Worm (Caenorhabditis elegans) whole organism, late embryonic: ENCODE results near the gene amx-1.

Source experiments
- C08G9.2 ChIP-seq: sonication (generic microtip); optimal IDR thresholded peaks from 2 replicates; lab custom pipeline; 2016; ENCODE audit warnings: mild to moderate bottlenecking, missing genetic modification characterization, moderate library complexity, missing compliant biosample characterization
- C38D4.7 ChIP-seq: fragments of 200-800 bp; sonication (Bioruptor generic); optimal IDR thresholded peaks from 2 replicates; lab custom pipeline; 2018; ENCODE audit warnings: mild to moderate bottlenecking, missing genetic modification characterization, moderate library complexity, missing compliant biosample characterization
- Y22D7AL.16 ChIP-seq: sonication (generic microtip); optimal IDR thresholded peaks from 2 replicates; lab custom pipeline; 2016; ENCODE audit warnings: missing genetic modification characterization, missing compliant biosample characterization
- ahr-1 ChIP-seq: sonication (generic microtip); optimal IDR thresholded peaks from 2 replicates; lab custom pipeline; 2016; ENCODE audit warnings: missing genetic modification characterization, missing compliant biosample characterization
- ceh-14 ChIP-seq: sonication (generic microtip); optimal IDR thresholded peaks from 2 replicates; lab custom pipeline; 2016; ENCODE audit warnings: missing genotype, missing genetic modification characterization, missing compliant biosample characterization
- ceh-18 ChIP-seq: sonication (generic microtip); optimal IDR thresholded peaks from 2 replicates; lab custom pipeline; 2016; ENCODE audit warnings: missing genetic modification characterization, missing compliant biosample characterization
- ceh-19 ChIP-seq: fragments of 200-800 bp; sonication (Bioruptor generic); optimal IDR thresholded peaks from 2 replicates; lab custom pipeline; 2018; ENCODE audit warnings: mild to moderate bottlenecking, missing genetic modification characterization, missing compliant biosample characterization
- ceh-2 ChIP-seq: sonication (generic microtip); optimal IDR thresholded peaks from 2 replicates; lab custom pipeline; 2016; ENCODE audit warnings: missing genotype, missing genetic modification characterization, missing compliant biosample characterization
- ceh-24 ChIP-seq: sonication (generic microtip); optimal IDR thresholded peaks from 2 replicates; lab custom pipeline; 2016; ENCODE audit warnings: mild to moderate bottlenecking, missing genetic modification characterization, missing compliant biosample characterization
- ceh-31 ChIP-seq: sonication (generic microtip); optimal IDR thresholded peaks from 2 replicates; lab custom pipeline; 2016; ENCODE audit warnings: missing genetic modification characterization, missing compliant biosample characterization
- ceh-34 ChIP-seq: sonication (generic microtip); optimal IDR thresholded peaks from 2 replicates; lab custom pipeline; 2016; ENCODE audit warnings: mild to moderate bottlenecking, missing genetic modification characterization, missing compliant biosample characterization
- ceh-45 ChIP-seq: fragments of 200-800 bp; sonication (Bioruptor generic); IDR thresholded peaks from 2 replicates; pipeline ENCODE4 v1.3.6; 2022; ENCODE audit warnings: missing genetic modification reagents, missing genetic modification characterization, missing compliant biosample characterization
- ceh-48 ChIP-seq: sonication (generic microtip); optimal IDR thresholded peaks from 2 replicates; lab custom pipeline; 2016; ENCODE audit warnings: missing genetic modification characterization, inconsistent platforms, missing compliant biosample characterization
- ceh-6 ChIP-seq: fragments of 200-800 bp; sonication (Bioruptor generic); optimal IDR thresholded peaks from 2 replicates; lab custom pipeline; 2018; ENCODE audit warnings: mild to moderate bottlenecking, missing genetic modification characterization, missing compliant biosample characterization
- che-1 ChIP-seq: sonication (generic microtip); optimal IDR thresholded peaks from 2 replicates; lab custom pipeline; 2016; ENCODE audit warnings: mild to moderate bottlenecking, missing genetic modification characterization, missing compliant biosample characterization
- dmd-4 ChIP-seq: sonication (generic microtip); optimal IDR thresholded peaks from 2 replicates; lab custom pipeline; 2016; ENCODE audit warnings: borderline replicate concordance, missing genetic modification characterization, missing compliant biosample characterization
- dve-1 ChIP-seq: sonication (generic microtip); optimal IDR thresholded peaks from 2 replicates; lab custom pipeline; 2017; ENCODE audit warnings: antibody characterized with exemption, mild to moderate bottlenecking, missing genetic modification characterization, missing compliant biosample characterization
- elt-2 ChIP-seq: sonication (generic microtip); optimal IDR thresholded peaks from 2 replicates; lab custom pipeline; 2016; ENCODE audit warnings: missing genetic modification reagents, missing genetic modification characterization, missing compliant biosample characterization
- eyg-1 ChIP-seq: sonication (generic microtip); optimal IDR thresholded peaks from 2 replicates; lab custom pipeline; 2016; ENCODE audit warnings: missing genotype, missing genetic modification characterization, missing compliant biosample characterization
- fax-1 ChIP-seq: sonication (generic microtip); optimal IDR thresholded peaks from 2 replicates; lab custom pipeline; 2016; ENCODE audit warnings: missing genotype, missing genetic modification characterization, missing compliant biosample characterization
- fkh-6 ChIP-seq: sonication (generic microtip); optimal IDR thresholded peaks from 2 replicates; lab custom pipeline; 2016; ENCODE audit warnings: missing genetic modification characterization, missing compliant biosample characterization
- gmeb-2 ChIP-seq: sonication (generic microtip); optimal IDR thresholded peaks from 2 replicates; lab custom pipeline; 2016; ENCODE audit warnings: missing genetic modification characterization, inconsistent platforms, missing compliant biosample characterization
- hlh-15 ChIP-seq: sonication (generic microtip); optimal IDR thresholded peaks from 2 replicates; lab custom pipeline; 2016; ENCODE audit warnings: missing genetic modification characterization, missing compliant biosample characterization
- hlh-6 ChIP-seq: sonication (generic microtip); optimal IDR thresholded peaks from 2 replicates; lab custom pipeline; 2016; ENCODE audit warnings: missing genotype, missing genetic modification characterization, missing compliant biosample characterization
- lim-6 ChIP-seq: sonication (generic microtip); optimal IDR thresholded peaks from 2 replicates; lab custom pipeline; 2016; ENCODE audit warnings: missing genetic modification characterization, missing compliant biosample characterization
- nfya-1 ChIP-seq: sonication (generic microtip); optimal IDR thresholded peaks from 2 replicates; lab custom pipeline; 2017; ENCODE audit warnings: missing genetic modification characterization, mild to moderate bottlenecking, missing compliant biosample characterization, antibody characterized with exemption, moderate library complexity
- odd-2 ChIP-seq: sonication (generic microtip); optimal IDR thresholded peaks from 2 replicates; lab custom pipeline; 2017; ENCODE audit warnings: antibody characterized with exemption, mild to moderate bottlenecking, missing genetic modification characterization, missing compliant biosample characterization
- pat-9 ChIP-seq: fragments of 200-800 bp; sonication (Bioruptor generic); optimal IDR thresholded peaks from 2 replicates; lab custom pipeline; 2018; ENCODE audit warnings: mild to moderate bottlenecking, missing genetic modification characterization, moderate library complexity, missing compliant biosample characterization
- pqm-1 ChIP-seq: sonication (generic microtip); optimal IDR thresholded peaks from 2 replicates; lab custom pipeline; 2016; ENCODE audit warnings: missing genetic modification characterization, missing compliant biosample characterization
- pros-1 ChIP-seq: fragments of 150-350 bp; optimal IDR thresholded peaks from 2 replicates; lab custom pipeline; 2014; ENCODE audit warnings: missing biosample characterization, missing genetic modification reagents, missing genetic modification characterization
- sdc-2 ChIP-seq: sonication (generic microtip); optimal IDR thresholded peaks from 2 replicates; lab custom pipeline; 2016; ENCODE audit warnings: missing genotype, missing genetic modification characterization, missing compliant biosample characterization
- sox-2 ChIP-seq: fragments of 200-800 bp; sonication (Bioruptor generic); IDR thresholded peaks from 2 replicates; pipeline ENCODE4 v1.3.6; 2022; ENCODE audit warnings: missing genetic modification reagents, missing genetic modification characterization, missing compliant biosample characterization
- sox-4 ChIP-seq: sonication (generic microtip); optimal IDR thresholded peaks from 2 replicates; lab custom pipeline; 2017; ENCODE audit warnings: mild to moderate bottlenecking, missing genetic modification characterization, inconsistent platforms, missing compliant biosample characterization
- syd-9 ChIP-seq: sonication (generic microtip); optimal IDR thresholded peaks from 2 replicates; lab custom pipeline; 2016; ENCODE audit warnings: mild to moderate bottlenecking, missing genetic modification characterization, moderate library complexity, missing compliant biosample characterization
- tbx-2 ChIP-seq: sonication (generic microtip); optimal IDR thresholded peaks from 2 replicates; lab custom pipeline; 2016; ENCODE audit warnings: missing genetic modification characterization, missing compliant biosample characterization
- tbx-7 ChIP-seq: sonication (generic microtip); optimal IDR thresholded peaks from 2 replicates; lab custom pipeline; 2016; ENCODE audit warnings: missing genotype, missing genetic modification characterization, missing compliant biosample characterization
- unc-3 ChIP-seq, 2 experiments: fragments of 200-800 bp in 1 of 2; sonication (Bioruptor generic) in 1 of 2; sonication (generic microtip) in 1 of 2; conservative IDR thresholded peaks in 1 of 2; optimal IDR thresholded peaks in 1 of 2; 2 replicates each; pipeline versions ENCODE4 v1.3.6 to Lab custom; 2016 to 2022; ENCODE audit warnings: missing compliant biosample characterization in 2 of 2, missing genetic modification characterization in 2 of 2, missing genetic modification reagents in 1 of 2
- unc-42 ChIP-seq: sonication (generic microtip); optimal IDR thresholded peaks from 2 replicates; lab custom pipeline; 2016; ENCODE audit warnings: missing genotype, missing genetic modification characterization, missing compliant biosample characterization
- unc-55 ChIP-seq: sonication (generic microtip); optimal IDR thresholded peaks from 2 replicates; lab custom pipeline; 2017; ENCODE audit warnings: missing biosample characterization, missing genetic modification reagents, missing genetic modification characterization
- unc-86 ChIP-seq: sonication (generic microtip); optimal IDR thresholded peaks from 2 replicates; lab custom pipeline; 2016; ENCODE audit warnings: missing genetic modification characterization, missing compliant biosample characterization
- zip-5 ChIP-seq: sonication (generic microtip); optimal IDR thresholded peaks from 2 replicates; lab custom pipeline; 2016; ENCODE audit warnings: missing genetic modification characterization, missing compliant biosample characterization

amx-1 gene

ce11 chrIII:3798416-3798815 lies 23.8 kb upstream of the amx-1 start:
- TF ChIP-seq unc-3 (GFP tag; conservative IDR thresholded peaks at IDR 0.05; lab: Robert Waterston, UW) = no peak
- TF ChIP-seq unc-3 (tag; optimal IDR thresholded peaks at IDR 0.05; lab: Kevin White, UChicago) = no peak
- no peak for TF ChIP-seq unc-86 (tag; lab: Kevin White, UChicago)
- TF ChIP-seq nfya-1 (tag; lab: Kevin White, UChicago) = peak; percentile 98

ce11 chrIII:3799213-3799612 lies 23.0 kb upstream of the amx-1 start:
- TF ChIP-seq ceh-19 (GFP tag; lab: Kevin White, UChicago) = no peak
- TF ChIP-seq unc-42 (tag; lab: Kevin White, UChicago) = no peak
- no peak for TF ChIP-seq dve-1 (tag; lab: Kevin White, UChicago)
- TF ChIP-seq tbx-7 (tag; lab: Kevin White, UChicago) = no peak
- no peak for TF ChIP-seq C38D4.7 (GFP tag; lab: Kevin White, UChicago)
- TF ChIP-seq ceh-24 = no peak
- no peak for TF ChIP-seq ceh-45 (GFP tag; lab: Robert Waterston, UW)
- TF ChIP-seq dmd-4 (tag; lab: Kevin White, UChicago) = no peak
- TF ChIP-seq nfya-1 (tag; lab: Kevin White, UChicago) = peak; percentile 23
- TF ChIP-seq odd-2 (tag; lab: Kevin White, UChicago) = no peak
- TF ChIP-seq unc-55 = no peak
- TF ChIP-seq ceh-34 (tag; lab: Kevin White, UChicago) = no peak
- peak; percentile 28 for TF ChIP-seq elt-2
- no peak for TF ChIP-seq hlh-6 (tag; lab: Kevin White, UChicago)
- no peak for TF ChIP-seq hlh-15 (tag; lab: Kevin White, UChicago)
- no peak for TF ChIP-seq fax-1 (tag; lab: Kevin White, UChicago)

- no peak for TF ChIP-seq tbx-2 (tag; lab: Kevin White, UChicago)
These were observed 21.8 kb upstream of the amx-1 start, which contains the start of gene mtm-3 for ce11 chrIII:3800240-3800933. Gene mtm-3 (minus strand): TSS chrIII:3800467.

- TF ChIP-seq ceh-6 = no peak
These were observed 21.3 kb upstream of the amx-1 start for ce11 chrIII:3800934-3801252.

DNA sequence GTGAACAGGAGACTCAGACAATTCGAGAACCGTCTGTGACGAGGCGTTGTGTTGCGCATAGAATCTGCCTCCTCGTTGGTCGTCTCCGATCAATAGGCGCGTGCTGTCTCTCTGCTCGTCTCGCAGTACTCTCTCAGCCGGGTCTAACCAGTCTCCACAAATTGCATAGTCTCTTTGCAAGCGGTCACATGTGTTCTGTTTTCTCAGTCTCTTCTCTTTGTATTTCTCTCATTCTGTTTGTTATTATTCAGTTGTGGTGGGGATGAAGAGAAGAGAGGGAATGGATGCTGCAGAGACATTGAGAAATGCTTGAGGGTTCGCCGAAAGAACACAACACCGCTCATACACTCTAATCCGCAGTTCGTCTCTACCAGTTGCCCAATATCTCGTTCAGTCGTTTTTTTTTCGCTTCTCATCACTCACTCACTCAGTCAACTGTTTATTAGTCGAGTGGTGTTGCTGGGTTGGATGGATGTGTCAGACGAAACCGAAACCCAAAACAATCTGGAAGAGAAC lies 20.8 kb upstream of the amx-1 start:
- TF ChIP-seq ahr-1 (tag; lab: Kevin White, UChicago) = no peak
- TF ChIP-seq ceh-14 (tag; lab: Kevin White, UChicago) = peak; percentile 31
- TF ChIP-seq zip-5 (tag; lab: Kevin White, UChicago) = no peak
- peak; percentile 92 for TF ChIP-seq ceh-31 (tag; lab: Kevin White, UChicago)
- TF ChIP-seq ceh-48 (tag; lab: Kevin White, UChicago) = peak; percentile 76
- TF ChIP-seq fkh-6 (tag; lab: Kevin White, UChicago) = no peak
- TF ChIP-seq sox-2 (GFP tag; lab: Robert Waterston, UW) = peak; percentile 38
- TF ChIP-seq ceh-2 (tag; lab: Kevin White, UChicago) = peak; percentile 79
- no peak for TF ChIP-seq eyg-1
- TF ChIP-seq pat-9 (tag; lab: Kevin White, UChicago) = peak; percentile 43
- peak; percentile 99 for TF ChIP-seq unc-55
- peak; percentile 18 for TF ChIP-seq fax-1 (tag; lab: Kevin White, UChicago)
- TF ChIP-seq sox-4 = peak; percentile 18
- no peak for TF ChIP-seq Y22D7AL.16 (tag; lab: Kevin White, UChicago)
- no peak for TF ChIP-seq hlh-15 (tag; lab: Kevin White, UChicago)
- TF ChIP-seq gmeb-2 (tag; lab: Kevin White, UChicago) = no peak
- no peak for TF ChIP-seq unc-3 (GFP tag; conservative IDR thresholded peaks at IDR 0.05; lab: Robert Waterston, UW)
- TF ChIP-seq unc-3 (tag; optimal IDR thresholded peaks at IDR 0.05; lab: Kevin White, UChicago) = no peak
- TF ChIP-seq tbx-7 (tag; lab: Kevin White, UChicago) = peak; percentile 20
- peak; percentile 13 for TF ChIP-seq pqm-1 (tag; lab: Kevin White, UChicago)
- TF ChIP-seq lim-6 (tag; lab: Kevin White, UChicago) = peak; percentile 37
- peak; percentile 51 for TF ChIP-seq syd-9 (tag; lab: Kevin White, UChicago)
- TF ChIP-seq nfya-1 (tag; lab: Kevin White, UChicago) = peak; percentile 98
- peak; percentile 53 for TF ChIP-seq sdc-2 (tag; lab: Kevin White, UChicago)
- peak; percentile 81 for TF ChIP-seq dmd-4 (tag; lab: Kevin White, UChicago)
- TF ChIP-seq che-1 = no peak
- TF ChIP-seq unc-86 (tag; lab: Kevin White, UChicago) = peak; percentile 62
- peak; percentile 41 for TF ChIP-seq C08G9.2 (tag; lab: Kevin White, UChicago)
- peak; percentile 96 for TF ChIP-seq ceh-18
- TF ChIP-seq pros-1 = peak; percentile 95
- no peak for TF ChIP-seq odd-2 (tag; lab: Kevin White, UChicago)
- TF ChIP-seq dve-1 (tag; lab: Kevin White, UChicago) = peak; percentile 91
